Worm (Caenorhabditis elegans) whole organism, young adult: Measurements from ENCODE around the gene cox-10.

Experiments
- B0019.2 ChIP-seq: fragments of 200-800 bp; sonication (Bioruptor generic); conservative IDR thresholded peaks from 2 replicates; pipeline ENCODE4 v1.3.6; 2022; ENCODE audit warnings: missing genetic modification reagents, missing genetic modification characterization, missing compliant biosample characterization
- ZK185.1 ChIP-seq: sonication (generic microtip); optimal IDR thresholded peaks from 2 replicates; lab custom pipeline; 2016; ENCODE audit warnings: mild to moderate bottlenecking, missing genetic modification characterization, missing compliant biosample characterization; ENCODE audit not compliant: poor library complexity, severe bottlenecking
- ama-1 ChIP-seq, 3 experiments: fragments of 150-350 bp in 1 of 3; sonication (generic microtip) in 2 of 3; optimal IDR thresholded peaks; 2 replicates each; lab custom pipeline; 2014 to 2018; ENCODE audit warnings: missing biosample characterization in 2 of 3, missing genetic modification characterization in 2 of 3, missing genetic modification reagents in 2 of 3
- ceh-40 ChIP-seq: fragments of 200-800 bp; sonication (Bioruptor generic); IDR thresholded peaks from 2 replicates; pipeline ENCODE4 v1.3.6; 2022; ENCODE audit warnings: missing genetic modification characterization, missing compliant biosample characterization
- lir-1 ChIP-seq: fragments of 200-800 bp; sonication (Bioruptor generic); conservative IDR thresholded peaks from 2 replicates; pipeline ENCODE4 v1.3.6; 2022; ENCODE audit warnings: missing genetic modification reagents, missing genetic modification characterization, missing compliant biosample characterization
- snpc-4 ChIP-seq, 5 experiments: fragments of 150-350 bp in 1 of 5; sonication (generic microtip) in 4 of 5; optimal IDR thresholded peaks; 2 replicates each; lab custom pipeline; 2014 to 2018; ENCODE audit warnings: missing genetic modification characterization in 5 of 5, missing biosample characterization in 3 of 5, antibody characterized with exemption in 2 of 5, mild to moderate bottlenecking in 2 of 5, missing compliant biosample characterization in 2 of 5, missing genotype in 2 of 5, moderate library complexity in 2 of 5, missing genetic modification reagents in 1 of 5
- unc-62 ChIP-seq: fragments of 150-350 bp; optimal IDR thresholded peaks from 2 replicates; lab custom pipeline; 2014; ENCODE audit warnings: missing biosample characterization, missing genetic modification reagents, missing genetic modification characterization

- no peak for TF ChIP-seq B0019.2 (GFP tag; lab: Robert Waterston, UW)
- TF ChIP-seq ceh-40 (GFP tag; lab: Robert Waterston, UW) = no peak
- TF ChIP-seq ama-1 (optimal IDR thresholded peaks at IDR 0.05; lab: Kevin White, UChicago) = no peak
- no peak for TF ChIP-seq ama-1 (GFP tag; optimal IDR thresholded peaks at IDR 0.05; lab: Kevin White, UChicago)
- TF ChIP-seq ZK185.1 (tag; lab: Kevin White, UChicago) = no peak
- TF ChIP-seq unc-62 = no peak
- TF ChIP-seq snpc-4 (GFP tag; optimal IDR thresholded peaks at IDR 0.05; lab: Kevin White, UChicago) = no peak
- TF ChIP-seq snpc-4 (tag; optimal IDR thresholded peaks at IDR 0.05; lab: Kevin White, UChicago) = no peak
- no peak for TF ChIP-seq lir-1 (GFP tag; lab: Robert Waterston, UW)
Measured at ce11 chrII:12671892-12672291, 7.9 kb upstream of the cox-10 start.
